Fruit fly (Drosophila melanogaster): ENCODE data around the gene CG17350.
A peak's percentile ranks its signal among the peaks of the same experiment; 100 is the strongest.

Gene CG17350

dm6 chr2L:19335052-19335451 is 45.7 kb upstream of the CG17350 start (continued):
- TF ChIP-seq CG7372 (GFP tag; IDR thresholded peaks at IDR 0.05) (no peak), CG2116 (GFP tag; optimal IDR thresholded peaks at IDR 0.05) (peak; percentile 13), Poxn (GFP tag; IDR thresholded peaks at IDR 0.05) (no peak)

dm6 chr2L:19337971-19338732 is 42.6 kb upstream of the CG17350 start:
- TF ChIP-seq tll (GFP tag; optimal IDR thresholded peaks at IDR 0.05) (peak in 1 of 2 experiments; percentile 95), sens (GFP tag) (peak; percentile 38), abd-A (tag; optimal IDR thresholded peaks at IDR 0.05) (peak; percentile 6), crol (GFP tag; IDR thresholded peaks at IDR 0.05) (peak; percentile 68; the same call in 1 of the 2 replicates), D (optimal IDR thresholded peaks at IDR 0.05) (peak; percentile 78), D (GFP tag; optimal IDR thresholded peaks at IDR 0.05) (no peak), zen (tag; optimal IDR thresholded peaks at IDR 0.05) (peak; percentile 80), wdn (GFP tag; IDR thresholded peaks at IDR 0.05) (no peak), dmrt99B (tag; optimal IDR thresholded peaks at IDR 0.05) (no peak), Mrtf (GFP tag; IDR thresholded peaks at IDR 0.05) (no peak), twi (tag; optimal IDR thresholded peaks at IDR 0.05) (peak; percentile 94), CG12104 (GFP tag; optimal IDR thresholded peaks at IDR 0.05) (no peak), cad (GFP tag; optimal IDR thresholded peaks at IDR 0.05) (peak; percentile 92), Stat92E (GFP tag; optimal IDR thresholded peaks at IDR 0.05) (peak in 1 of 3 experiments; percentile 45), CG7271 (tag; optimal IDR thresholded peaks at IDR 0.05) (peak; percentile 43)

dm6 chr2L:19339023-19339422 is 41.7 kb upstream of the CG17350 start:
- TF ChIP-seq D (optimal IDR thresholded peaks at IDR 0.05), result peak; percentile 94
- TF ChIP-seq D (GFP tag; optimal IDR thresholded peaks at IDR 0.05), result no peak
- no peak for TF ChIP-seq CG5180 (GFP tag; optimal IDR thresholded peaks at IDR 0.05)
- TF ChIP-seq Kr (GFP tag; optimal IDR thresholded peaks at IDR 0.05), result peak; percentile 54
- TF ChIP-seq disco-r (GFP tag; optimal IDR thresholded peaks at IDR 0.05), result no peak
- peak; percentile 46 for TF ChIP-seq grn (GFP tag; optimal IDR thresholded peaks at IDR 0.05)
- no peak for TF ChIP-seq ase (GFP tag; IDR thresholded peaks at IDR 0.05)
- no peak for TF ChIP-seq chm (GFP tag; IDR thresholded peaks at IDR 0.05)
- peak; percentile 59 for TF ChIP-seq zen (tag; optimal IDR thresholded peaks at IDR 0.05)
- TF ChIP-seq CG11560 (tag; IDR thresholded peaks at IDR 0.05), result no peak
- TF ChIP-seq cad (GFP tag; optimal IDR thresholded peaks at IDR 0.05), result peak; percentile 70
- no peak for TF ChIP-seq CG42726 (GFP tag; IDR thresholded peaks at IDR 0.05; ENCODE audit: partially characterized antibody)

- 0 out of 3 replicates have a peak, but pooled peaks have one; percentile 53 for TF ChIP-seq CG2199 (GFP tag; IDR thresholded peaks at IDR 0.05)
- TF ChIP-seq klu (GFP tag; IDR thresholded peaks at IDR 0.05), result no peak
- no peak for TF ChIP-seq sima (GFP tag; optimal IDR thresholded peaks at IDR 0.05)
- no peak for TF ChIP-seq Doc2 (GFP tag; IDR thresholded peaks at IDR 0.05)
- TF ChIP-seq CG1792 (GFP tag; optimal IDR thresholded peaks at IDR 0.05), result no peak
- TF ChIP-seq CG16863 (GFP tag; optimal IDR thresholded peaks at IDR 0.05), result no peak
- TF ChIP-seq twi (tag; optimal IDR thresholded peaks at IDR 0.05), result peak; percentile 58
- TF ChIP-seq dati (GFP tag; IDR thresholded peaks at IDR 0.05), result no peak
- no peak for TF ChIP-seq CG12071 (GFP tag; optimal IDR thresholded peaks at IDR 0.05)
- TF ChIP-seq D19A (tag; optimal IDR thresholded peaks at IDR 0.05), result no peak
- TF ChIP-seq CG2120 (GFP tag; optimal IDR thresholded peaks at IDR 0.05), result no peak
- TF ChIP-seq sens (GFP tag), result peak; percentile 25
- TF ChIP-seq vfl (GFP tag; optimal IDR thresholded peaks at IDR 0.05), result no peak
- no peak for TF ChIP-seq Xbp1 (GFP tag; optimal IDR thresholded peaks at IDR 0.05)
- no peak for TF ChIP-seq BEAF-32 (GFP tag; optimal IDR thresholded peaks at IDR 0.05)
- TF ChIP-seq fd102C (GFP tag; optimal IDR thresholded peaks at IDR 0.05), result peak; percentile 34
- no peak for TF ChIP-seq pita (GFP tag; optimal IDR thresholded peaks at IDR 0.05)
- TF ChIP-seq z (GFP tag; IDR thresholded peaks at IDR 0.05), result peak; percentile 85
- no peak for TF ChIP-seq stc (GFP tag; IDR thresholded peaks at IDR 0.05)
- no peak for TF ChIP-seq ems (GFP tag; optimal IDR thresholded peaks at IDR 0.05)
- TF ChIP-seq Kr (GFP tag; optimal IDR thresholded peaks at IDR 0.05), result peak; percentile 60
Measured at dm6 chr2L:19341074-19341806, 39.5 kb upstream of the CG17350 start.
